Worm (Caenorhabditis elegans) whole organism, early embryonic: ENCODE data around the gene Y7A5A.10.

Experiments
- ama-1 ChIP-seq: fragments of 150-350 bp; optimal IDR thresholded peaks from 2 replicates; lab custom pipeline; 2014
- ceh-13 ChIP-seq: fragments of 200-800 bp; sonication (Bioruptor generic); optimal IDR thresholded peaks from 2 replicates; lab custom pipeline; 2018; ENCODE audit warnings: mild to moderate bottlenecking, missing genetic modification characterization, missing compliant biosample characterization
- flt-1 ChIP-seq: fragments of 200-800 bp; sonication (Bioruptor generic); IDR thresholded peaks from 2 replicates; pipeline ENCODE4 v1.3.6; 2022; ENCODE audit warnings: missing genetic modification characterization, missing compliant biosample characterization
- hmbx-1 ChIP-seq: sonication (generic microtip); optimal IDR thresholded peaks from 2 replicates; lab custom pipeline; 2016; ENCODE audit warnings: mild to moderate bottlenecking, missing genetic modification characterization, missing compliant biosample characterization
- pes-1 ChIP-seq: fragments of 200-800 bp; sonication (Bioruptor generic); IDR thresholded peaks from 2 replicates; pipeline ENCODE4 v1.3.6; 2022; ENCODE audit warnings: missing genetic modification reagents, missing genetic modification characterization, missing compliant biosample characterization

DNA sequence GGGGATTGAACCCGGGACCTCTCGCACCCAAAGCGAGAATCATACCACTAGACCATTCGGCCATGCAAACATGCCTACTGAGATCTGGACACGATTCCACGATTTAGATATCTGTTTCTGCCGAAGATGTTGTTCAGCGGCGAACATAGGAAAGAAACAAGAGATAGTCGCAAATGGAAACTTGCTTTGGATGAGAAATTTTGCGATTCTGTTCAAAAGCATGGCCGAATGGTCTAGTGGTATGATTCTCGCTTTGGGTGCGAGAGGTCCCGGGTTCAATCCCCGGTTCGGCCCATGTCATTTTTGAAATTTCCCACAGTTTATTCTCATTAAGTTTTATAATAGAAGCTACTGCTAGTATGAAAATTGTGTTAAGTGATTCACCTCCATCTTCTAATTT is 1.8 kb upstream of the Y7A5A.10 start:
- TF ChIP-seq pes-1 (GFP tag; lab: Robert Waterston, UW) (no peak), flt-1 (no peak), ama-1 (lab: Kevin White, UChicago) (no peak), ceh-13 (no peak), hmbx-1 (tag; lab: Kevin White, UChicago) (no peak)
